Worm (Caenorhabditis elegans) whole organism, L3 larva: ENCODE measurements around the gene tctn-1.

Experiments used
- ama-1 ChIP-seq: fragments of 150-350 bp; optimal IDR thresholded peaks from 2 replicates; lab custom pipeline; 2018
- ceh-82 ChIP-seq: fragments of 150-350 bp; optimal IDR thresholded peaks from 2 replicates; lab custom pipeline; 2014; ENCODE audit warnings: missing biosample characterization, missing genetic modification characterization
- lin-39 ChIP-seq: fragments of 150-350 bp; optimal IDR thresholded peaks from 2 replicates; lab custom pipeline; 2018; ENCODE audit warnings: missing biosample characterization, missing genetic modification reagents, missing genetic modification characterization
- mdl-1 ChIP-seq: fragments of 150-350 bp; optimal IDR thresholded peaks from 2 replicates; lab custom pipeline; 2014; ENCODE audit warnings: missing biosample characterization, missing genetic modification characterization
- nhr-11 ChIP-seq: fragments of 150-350 bp; optimal IDR thresholded peaks from 2 replicates; lab custom pipeline; 2014; ENCODE audit warnings: missing biosample characterization, missing genetic modification characterization
- nhr-28 ChIP-seq: fragments of 150-350 bp; optimal IDR thresholded peaks from 2 replicates; lab custom pipeline; 2014; ENCODE audit warnings: missing biosample characterization, missing genetic modification characterization
- nhr-76 ChIP-seq: fragments of 150-350 bp; sonication (generic microtip); optimal IDR thresholded peaks from 5 replicates; lab custom pipeline; 2014; ENCODE audit warnings: missing biosample characterization, missing genetic modification characterization
- pha-4 ChIP-seq: fragments of 150-350 bp; optimal IDR thresholded peaks from 2 replicates; lab custom pipeline; 2014; ENCODE audit warnings: missing biosample characterization, missing genetic modification reagents, missing genetic modification characterization
- unc-62 ChIP-seq: fragments of 150-350 bp; sonication (generic microtip); optimal IDR thresholded peaks from 4 replicates; lab custom pipeline; 2014; ENCODE audit warnings: missing biosample characterization, missing genetic modification reagents, missing genetic modification characterization
- zag-1 ChIP-seq: fragments of 150-350 bp; optimal IDR thresholded peaks from 2 replicates; lab custom pipeline; 2014; ENCODE audit warnings: missing biosample characterization, missing genetic modification characterization

- TF ChIP-seq mdl-1 (tag; lab: Kevin White, UChicago) (no peak), ama-1 (no peak), nhr-11 (tag; lab: Kevin White, UChicago) (no peak), lin-39 (tag; lab: Kevin White, UChicago) (no peak), ceh-82 (tag; lab: Kevin White, UChicago) (no peak), unc-62 (GFP tag; lab: Kevin White, UChicago) (no peak), pha-4 (tag; lab: Kevin White, UChicago) (no peak), zag-1 (tag; lab: Kevin White, UChicago) (no peak), nhr-28 (tag; lab: Kevin White, UChicago) (no peak), nhr-76 (tag; lab: Kevin White, UChicago) (no peak)
Observed at ce11 chrIV:4751814-4752213, 4.2 kb upstream of the tctn-1 start, which contains the start of gene Y17G9B.4.
